Fruit fly (Drosophila melanogaster) whole organism, embryonic: ENCODE results near the gene Trxr1.

Experiments used
- B-H2 ChIP-seq: fragments of 200-800 bp; sonication (Bioruptor generic); optimal IDR thresholded peaks from 2 replicates; lab custom pipeline; 2018; ENCODE audit warnings: missing biosample characterization, mild to moderate bottlenecking, missing genetic modification characterization
- Bdp1 ChIP-seq: fragments of 200-800 bp; sonication (Bioruptor generic); optimal IDR thresholded peaks from 3 replicates; lab custom pipeline; 2016; ENCODE audit warnings: missing biosample characterization, missing genetic modification characterization
- CG10431 ChIP-seq: fragments of 200-800 bp; sonication (Bioruptor generic); optimal IDR thresholded peaks from 3 replicates; lab custom pipeline; 2018; ENCODE audit warnings: missing biosample characterization, mild to moderate bottlenecking, missing genetic modification characterization
- CG10462 ChIP-seq: fragments of 200-800 bp; sonication (Bioruptor generic); optimal IDR thresholded peaks from 2 replicates; lab custom pipeline; 2016; ENCODE audit warnings: missing biosample characterization, missing genetic modification characterization
- CG11560 ChIP-seq: fragments of 200-800 bp; sonication (Bioruptor generic); IDR thresholded peaks from 3 replicates; pipeline ENCODE4 v1.3.6; 2022; ENCODE audit warnings: missing biosample characterization, missing genetic modification characterization
- CG16779 ChIP-seq: fragments of 200-800 bp; sonication (Bioruptor generic); IDR thresholded peaks from 2 replicates; pipeline ENCODE4 v1.3.6; 2022; ENCODE audit warnings: missing biosample characterization, missing genetic modification characterization
- CG8089 ChIP-seq: fragments of 200-800 bp; sonication (Bioruptor generic); optimal IDR thresholded peaks from 3 replicates; lab custom pipeline; 2016; ENCODE audit warnings: missing biosample characterization, missing genetic modification characterization
- HLH3B ChIP-seq: fragments of 200-800 bp; sonication (Bioruptor generic); IDR thresholded peaks from 2 replicates; pipeline ENCODE4 v1.3.6; 2022; ENCODE audit warnings: missing biosample characterization, missing genetic modification characterization
- Hey ChIP-seq: fragments of 200-800 bp; sonication (Bioruptor generic); optimal IDR thresholded peaks from 3 replicates; lab custom pipeline; 2018; ENCODE audit warnings: missing biosample characterization, mild to moderate bottlenecking, missing genetic modification characterization
- Sin3A ChIP-seq: fragments of >200 bp; optimal IDR thresholded peaks from 2 replicates; lab custom pipeline; 2018
- Xbp1 ChIP-seq: fragments of 200-800 bp; sonication (Bioruptor generic); optimal IDR thresholded peaks from 3 replicates; lab custom pipeline; 2016; ENCODE audit warnings: missing biosample characterization, mild to moderate bottlenecking, missing genetic modification characterization
- h ChIP-seq: fragments of >200 bp; optimal IDR thresholded peaks from 2 replicates; lab custom pipeline; 2017
- twi ChIP-seq: fragments of 200-800 bp; optimal IDR thresholded peaks from 2 replicates; lab custom pipeline; 2019; ENCODE audit warnings: missing biosample characterization, mild to moderate bottlenecking, missing genetic modification characterization, moderate library complexity

- no peak for TF ChIP-seq h (lab: Kevin White, UChicago)
- peak; percentile 44; the same call in 1 of the 2 replicates for TF ChIP-seq HLH3B (GFP tag; lab: Robert Waterston, UW)
- no peak for TF ChIP-seq CG10431 (GFP tag; lab: Kevin White, UChicago)
- TF ChIP-seq twi = no peak
- TF ChIP-seq Bdp1 (GFP tag; lab: Kevin White, UChicago) = no peak
- TF ChIP-seq Sin3A = no peak
- TF ChIP-seq CG10462 (GFP tag; lab: Kevin White, UChicago) = peak; percentile 6
- TF ChIP-seq CG11560 (tag; lab: Robert Waterston, UW) = no peak
- peak; percentile 33 for TF ChIP-seq Xbp1 (GFP tag; lab: Kevin White, UChicago)
- TF ChIP-seq CG16779 (GFP tag; lab: Robert Waterston, UW) = no peak
- TF ChIP-seq Hey (tag; lab: Kevin White, UChicago) = no peak
- TF ChIP-seq CG8089 (GFP tag; lab: Kevin White, UChicago) = no peak
- no peak for TF ChIP-seq B-H2 (GFP tag; lab: Kevin White, UChicago)
Measured at dm6 chrX:8205625-8206252, 36.6 kb upstream of the Trxr1 start.
